Worm (Caenorhabditis elegans) whole organism, young adult: Measurements from ENCODE around the gene srh-296.

Experiments used
- F52B5.7 ChIP-seq: sonication (generic microtip); optimal IDR thresholded peaks from 2 replicates; lab custom pipeline; 2016; ENCODE audit warnings: mild to moderate bottlenecking, missing genetic modification characterization, missing compliant biosample characterization
- ceh-40 ChIP-seq: fragments of 200-800 bp; sonication (Bioruptor generic); IDR thresholded peaks from 2 replicates; pipeline ENCODE4 v1.3.6; 2022; ENCODE audit warnings: missing genetic modification characterization, missing compliant biosample characterization
- nfya-1 ChIP-seq: sonication (generic microtip); optimal IDR thresholded peaks from 2 replicates; lab custom pipeline; 2017; ENCODE audit warnings: antibody characterized with exemption, missing compliant biosample characterization, missing genetic modification characterization, borderline replicate concordance; ENCODE audit not compliant: insufficient read depth
- snpc-3.4 ChIP-seq: sonication (generic microtip); optimal IDR thresholded peaks from 2 replicates; lab custom pipeline; 2017; ENCODE audit warnings: missing genetic modification characterization, mild to moderate bottlenecking, missing compliant biosample characterization, antibody characterized with exemption, moderate library complexity, missing genotype, missing genetic modification reagents
- snpc-4 ChIP-seq, 5 experiments: fragments of 150-350 bp in 1 of 5; sonication (generic microtip) in 4 of 5; optimal IDR thresholded peaks; 2 replicates each; lab custom pipeline; 2014 to 2018; ENCODE audit warnings: missing genetic modification characterization in 5 of 5, missing biosample characterization in 3 of 5, antibody characterized with exemption in 2 of 5, mild to moderate bottlenecking in 2 of 5, missing compliant biosample characterization in 2 of 5, missing genotype in 2 of 5, moderate library complexity in 2 of 5, missing genetic modification reagents in 1 of 5

- TF ChIP-seq snpc-4 (GFP tag; optimal IDR thresholded peaks at IDR 0.05; lab: Kevin White, UChicago) (no peak), snpc-4 (tag; optimal IDR thresholded peaks at IDR 0.05; lab: Kevin White, UChicago) (no peak), nfya-1 (tag; lab: Kevin White, UChicago) (no peak), ceh-40 (GFP tag; lab: Robert Waterston, UW) (no peak), F52B5.7 (tag; lab: Kevin White, UChicago) (no peak), snpc-3.4 (no peak)
Observed at ce11 chrV:17805323-17805722, 4.8 kb upstream of the srh-296 start, which contains the start of gene srh-291.
